Worm (Caenorhabditis elegans) whole organism, L1 larva: Measurements from ENCODE around the gene dap-3.

Source experiments
- C34B4.2 ChIP-seq: sonication (generic microtip); optimal IDR thresholded peaks from 2 replicates; lab custom pipeline; 2017; ENCODE audit warnings: mild to moderate bottlenecking, missing genetic modification characterization, missing compliant biosample characterization
- aly-2 ChIP-seq: fragments of 150-350 bp; optimal IDR thresholded peaks from 2 replicates; lab custom pipeline; 2014; ENCODE audit warnings: missing biosample characterization, missing genetic modification characterization
- ama-1 ChIP-seq: fragments of 150-350 bp; optimal IDR thresholded peaks from 2 replicates; lab custom pipeline; 2014
- blmp-1 ChIP-seq: fragments of 150-350 bp; optimal IDR thresholded peaks from 2 replicates; lab custom pipeline; 2014; ENCODE audit warnings: missing biosample characterization, missing genetic modification characterization
- ceh-63 ChIP-seq: fragments of 200-800 bp; sonication (Bioruptor generic); optimal IDR thresholded peaks from 2 replicates; lab custom pipeline; 2018; ENCODE audit warnings: mild to moderate bottlenecking, missing genetic modification characterization, missing compliant biosample characterization
- ceh-8 ChIP-seq: fragments of 200-800 bp; sonication (Bioruptor generic); optimal IDR thresholded peaks from 2 replicates; lab custom pipeline; 2018; ENCODE audit warnings: mild to moderate bottlenecking, missing genetic modification characterization, moderate library complexity, missing compliant biosample characterization
- ceh-82 ChIP-seq, 3 experiments: fragments of 150-350 bp in 1 of 3; sonication (generic microtip) in 2 of 3; optimal IDR thresholded peaks; 2 replicates each; lab custom pipeline; 2014 to 2017; ENCODE audit warnings: missing biosample characterization in 3 of 3, missing genetic modification characterization in 3 of 3
- ceh-88 ChIP-seq: fragments of 200-800 bp; sonication (Bioruptor generic); IDR thresholded peaks from 2 replicates; pipeline ENCODE4 v1.3.6; 2022; ENCODE audit warnings: missing genetic modification characterization, missing compliant biosample characterization
- dsc-1 ChIP-seq: sonication (generic microtip); optimal IDR thresholded peaks from 2 replicates; lab custom pipeline; 2016; ENCODE audit warnings: mild to moderate bottlenecking, missing genetic modification characterization, missing compliant biosample characterization
- efl-1 ChIP-seq, 4 experiments: fragments of 150-350 bp; optimal IDR thresholded peaks in 3 of 4; peaks in 1 of 4; 1 replicate in 1 of 4; 2 replicates in 3 of 4; lab custom pipeline; 2014; ENCODE audit warnings: missing biosample characterization in 2 of 4, missing genetic modification characterization in 2 of 4, missing genetic modification reagents in 2 of 4
- efl-3 ChIP-seq: fragments of 200-800 bp; sonication (Bioruptor generic); optimal IDR thresholded peaks from 2 replicates; lab custom pipeline; 2018; ENCODE audit warnings: mild to moderate bottlenecking, missing genetic modification characterization, missing compliant biosample characterization
- egl-13 ChIP-seq: sonication (generic microtip); optimal IDR thresholded peaks from 2 replicates; lab custom pipeline; 2016; ENCODE audit warnings: missing genotype, missing genetic modification reagents, missing genetic modification characterization, missing compliant biosample characterization
- elt-2 ChIP-seq: sonication (generic microtip); optimal IDR thresholded peaks from 2 replicates; lab custom pipeline; 2016; ENCODE audit warnings: missing genetic modification characterization, mild to moderate bottlenecking, inconsistent platforms, missing compliant biosample characterization, missing genetic modification reagents
- fkh-10 ChIP-seq: sonication (generic microtip); optimal IDR thresholded peaks from 2 replicates; lab custom pipeline; 2017; ENCODE audit warnings: missing biosample characterization, missing genetic modification reagents, missing genetic modification characterization
- fos-1 ChIP-seq: fragments of 150-350 bp; optimal IDR thresholded peaks from 2 replicates; lab custom pipeline; 2014; ENCODE audit warnings: missing biosample characterization, missing genetic modification characterization
- grh-1 ChIP-seq: fragments of 200-800 bp; sonication (Bioruptor generic); IDR thresholded peaks from 2 replicates; pipeline ENCODE4 v1.3.6; 2022; ENCODE audit warnings: missing genetic modification reagents, missing genetic modification characterization, missing compliant biosample characterization
- hlh-4 ChIP-seq: sonication (generic microtip); optimal IDR thresholded peaks from 2 replicates; lab custom pipeline; 2016; ENCODE audit warnings: mild to moderate bottlenecking, missing genetic modification characterization, missing compliant biosample characterization
- irx-1 ChIP-seq: sonication (generic microtip); optimal IDR thresholded peaks from 2 replicates; lab custom pipeline; 2016; ENCODE audit warnings: missing genetic modification characterization, missing compliant biosample characterization
- isw-1 ChIP-seq: fragments of 200-800 bp; sonication (Bioruptor generic); IDR thresholded peaks from 2 replicates; pipeline ENCODE4 v1.3.6; 2022; ENCODE audit warnings: missing genetic modification characterization, missing compliant biosample characterization
- lin-13 ChIP-seq: fragments of 150-350 bp; optimal IDR thresholded peaks from 2 replicates; lab custom pipeline; 2014; ENCODE audit warnings: missing biosample characterization, missing genetic modification reagents, missing genetic modification characterization
- lin-14 ChIP-seq: fragments of 200-800 bp; sonication (Bioruptor generic); optimal IDR thresholded peaks from 2 replicates; lab custom pipeline; 2018; ENCODE audit warnings: mild to moderate bottlenecking, missing genetic modification characterization, moderate library complexity, missing compliant biosample characterization
- lin-15B ChIP-seq: fragments of 150-350 bp; sonication (generic microtip); optimal IDR thresholded peaks from 3 replicates; lab custom pipeline; 2014; ENCODE audit warnings: missing biosample characterization, missing genetic modification characterization
- lir-3 ChIP-seq: sonication (generic microtip); optimal IDR thresholded peaks from 2 replicates; lab custom pipeline; 2016; ENCODE audit warnings: mild to moderate bottlenecking, missing genetic modification characterization, moderate library complexity, missing compliant biosample characterization; ENCODE audit not compliant: poor library complexity
- lsy-2 ChIP-seq, 2 experiments: fragments of 150-350 bp; optimal IDR thresholded peaks; 2 replicates each; lab custom pipeline; 2014; ENCODE audit warnings: missing biosample characterization in 2 of 2, missing genetic modification characterization in 2 of 2
- mef-2 ChIP-seq: fragments of 150-350 bp; optimal IDR thresholded peaks from 2 replicates; lab custom pipeline; 2014; ENCODE audit warnings: missing biosample characterization, missing genetic modification characterization
- mep-1 ChIP-seq: fragments of 150-350 bp; optimal IDR thresholded peaks from 2 replicates; lab custom pipeline; 2014; ENCODE audit warnings: missing biosample characterization, missing genetic modification characterization
- nhr-11 ChIP-seq: fragments of 150-350 bp; optimal IDR thresholded peaks from 2 replicates; lab custom pipeline; 2014; ENCODE audit warnings: missing biosample characterization, missing genetic modification characterization
- nhr-12 ChIP-seq: sonication (generic microtip); optimal IDR thresholded peaks from 2 replicates; lab custom pipeline; 2017; ENCODE audit warnings: missing biosample characterization, missing genetic modification characterization
- nhr-19 ChIP-seq: fragments of 200-800 bp; sonication (Bioruptor generic); conservative IDR thresholded peaks from 2 replicates; pipeline ENCODE4 v1.3.6; 2022; ENCODE audit warnings: missing genetic modification characterization, missing compliant biosample characterization
- nhr-20 ChIP-seq: sonication (generic microtip); optimal IDR thresholded peaks from 2 replicates; lab custom pipeline; 2016; ENCODE audit warnings: mild to moderate bottlenecking, missing genetic modification characterization, missing compliant biosample characterization
- nhr-237 ChIP-seq: fragments of 150-350 bp; optimal IDR thresholded peaks from 2 replicates; lab custom pipeline; 2014; ENCODE audit warnings: missing biosample characterization, missing genetic modification characterization
- nhr-28 ChIP-seq: fragments of 150-350 bp; optimal IDR thresholded peaks from 2 replicates; lab custom pipeline; 2014; ENCODE audit warnings: missing biosample characterization, missing genetic modification characterization
- nhr-77 ChIP-seq: fragments of 150-350 bp; optimal IDR thresholded peaks from 2 replicates; lab custom pipeline; 2014; ENCODE audit warnings: missing biosample characterization, missing genetic modification characterization
- nhr-85 ChIP-seq: sonication (generic microtip); peaks from one replicate; lab custom pipeline; 2016; ENCODE audit warnings: missing genetic modification characterization, inconsistent platforms, missing compliant biosample characterization
- pax-3 ChIP-seq: fragments of 200-800 bp; sonication (Bioruptor generic); optimal IDR thresholded peaks from 2 replicates; lab custom pipeline; 2018; ENCODE audit warnings: mild to moderate bottlenecking, missing genetic modification characterization, moderate library complexity, missing compliant biosample characterization
- pqm-1 ChIP-seq: sonication (generic microtip); optimal IDR thresholded peaks from 3 replicates; lab custom pipeline; 2017; ENCODE audit warnings: missing biosample characterization, missing genetic modification characterization
- skn-1 ChIP-seq: fragments of 150-350 bp; optimal IDR thresholded peaks from 2 replicates; lab custom pipeline; 2014; ENCODE audit warnings: missing biosample characterization, missing genetic modification characterization
- snpc-4 ChIP-seq: fragments of 150-350 bp; optimal IDR thresholded peaks from 2 replicates; lab custom pipeline; 2014; ENCODE audit warnings: missing biosample characterization, missing genetic modification characterization
- snu-23 ChIP-seq: sonication (generic microtip); optimal IDR thresholded peaks from 2 replicates; lab custom pipeline; 2016; ENCODE audit warnings: missing genetic modification characterization, missing compliant biosample characterization
- sptf-1 ChIP-seq: fragments of 150-350 bp; optimal IDR thresholded peaks from 2 replicates; lab custom pipeline; 2014; ENCODE audit warnings: missing biosample characterization, missing genetic modification characterization
- swsn-7 ChIP-seq: sonication (generic microtip); optimal IDR thresholded peaks from 2 replicates; lab custom pipeline; 2016; ENCODE audit warnings: missing genetic modification characterization, missing compliant biosample characterization
- tlp-1 ChIP-seq: fragments of 150-350 bp; optimal IDR thresholded peaks from 2 replicates; lab custom pipeline; 2014; ENCODE audit warnings: missing biosample characterization, missing genetic modification characterization
- unc-62 ChIP-seq: fragments of 150-350 bp; optimal IDR thresholded peaks from 2 replicates; lab custom pipeline; 2014; ENCODE audit warnings: missing biosample characterization, missing genetic modification reagents, missing genetic modification characterization
- unc-86 ChIP-seq: sonication (generic microtip); optimal IDR thresholded peaks from 2 replicates; lab custom pipeline; 2016; ENCODE audit warnings: missing genetic modification characterization, missing compliant biosample characterization
- unc-98 ChIP-seq: fragments of 200-800 bp; sonication (Bioruptor generic); IDR thresholded peaks from 2 replicates; pipeline ENCODE4 v1.3.6; 2022; ENCODE audit warnings: missing genetic modification characterization, missing compliant biosample characterization
- xbp-1 ChIP-seq: sonication (generic microtip); optimal IDR thresholded peaks from 2 replicates; lab custom pipeline; 2016; ENCODE audit warnings: missing genetic modification characterization, missing compliant biosample characterization
- zag-1 ChIP-seq: fragments of 150-350 bp; optimal IDR thresholded peaks from 2 replicates; lab custom pipeline; 2014; ENCODE audit warnings: missing biosample characterization, missing genetic modification characterization
- zip-4 ChIP-seq: fragments of 200-800 bp; sonication (Bioruptor generic); optimal IDR thresholded peaks from 2 replicates; lab custom pipeline; 2018; ENCODE audit warnings: mild to moderate bottlenecking, missing genetic modification characterization, moderate library complexity, missing compliant biosample characterization
- ztf-11 ChIP-seq, 2 experiments: sonication (generic microtip); optimal IDR thresholded peaks; 2 replicates each; lab custom pipeline; 2016 to 2017; ENCODE audit warnings: missing genetic modification characterization in 2 of 2, missing biosample characterization in 1 of 2, missing compliant biosample characterization in 1 of 2
- ztf-4 ChIP-seq: fragments of 150-350 bp; optimal IDR thresholded peaks from 2 replicates; lab custom pipeline; 2014; ENCODE audit warnings: missing biosample characterization, missing genetic modification characterization

dap-3 gene

ce11 chrII:10550173-10550572 is 30.8 kb upstream of the dap-3 start:
- TF ChIP-seq skn-1 (no peak), unc-86 (peak; percentile 4), snu-23 (GFP tag; lab: Kevin White, UChicago) (peak; percentile 10), ama-1 (lab: Kevin White, UChicago) (peak; percentile 21), fkh-10 (GFP tag; lab: Kevin White, UChicago) (peak; percentile 12), nhr-20 (tag; lab: Kevin White, UChicago) (no peak), ceh-82 (tag; optimal IDR thresholded peaks at IDR 0.05; lab: Kevin White, UChicago) (peak in 1 of 3 experiments; percentile 12), nhr-237 (no peak), lin-14 (GFP tag; lab: Kevin White, UChicago) (peak; percentile 57), nhr-85 (tag; lab: Kevin White, UChicago) (peak; percentile 15), lsy-2 (tag; optimal IDR thresholded peaks at IDR 0.05; lab: Kevin White, UChicago) (peak in 1 of 2 experiments; percentile 44), hlh-4 (tag; lab: Kevin White, UChicago) (no peak), sptf-1 (tag; lab: Kevin White, UChicago) (peak; percentile 94)

- no peak for TF ChIP-seq nhr-77 (tag; lab: Kevin White, UChicago)
- no peak for TF ChIP-seq efl-3 (GFP tag; lab: Kevin White, UChicago)
- no peak for TF ChIP-seq unc-62 (GFP tag; lab: Kevin White, UChicago)
- no peak for TF ChIP-seq isw-1 (GFP tag; lab: Robert Waterston, UW)
- no peak for TF ChIP-seq fos-1 (tag; lab: Kevin White, UChicago)
- no peak for TF ChIP-seq ceh-88 (GFP tag; lab: Robert Waterston, UW)
- TF ChIP-seq lin-13 (GFP tag; lab: Kevin White, UChicago) = no peak
- peak; percentile 5 for TF ChIP-seq xbp-1
- peak; percentile 63 for TF ChIP-seq ceh-8 (GFP tag; lab: Kevin White, UChicago)
- peak; percentile 57; the same call in 1 of the 2 replicates for TF ChIP-seq grh-1
- no peak for TF ChIP-seq ceh-82 (tag; optimal IDR thresholded peaks at IDR 0.05; lab: Kevin White, UChicago)
- TF ChIP-seq ztf-4 (tag; lab: Kevin White, UChicago) = peak; percentile 23
- TF ChIP-seq mep-1 (tag; lab: Kevin White, UChicago) = peak; percentile 54
- TF ChIP-seq nhr-12 (tag; lab: Kevin White, UChicago) = no peak
- peak; percentile 14 to 26 for TF ChIP-seq lsy-2 (tag; optimal IDR thresholded peaks at IDR 0.05; lab: Kevin White, UChicago)
- no peak for TF ChIP-seq hlh-4 (tag; lab: Kevin White, UChicago)
- TF ChIP-seq ceh-63 = no peak
- no peak for TF ChIP-seq lir-3 (tag; lab: Kevin White, UChicago)
- TF ChIP-seq efl-1 (optimal IDR thresholded peaks at IDR 0.05; lab: Kevin White, UChicago) = no peak
- peak in 1 of 2 experiments; percentile 16 for TF ChIP-seq efl-1 (GFP tag; optimal IDR thresholded peaks at IDR 0.05 in 1 of 2; lab: Kevin White, UChicago)
- no peak for TF ChIP-seq mef-2 (tag; lab: Kevin White, UChicago)
- no peak for TF ChIP-seq unc-98 (GFP tag; lab: Robert Waterston, UW)
- no peak for TF ChIP-seq C34B4.2
- TF ChIP-seq pax-3 (tag; lab: Kevin White, UChicago) = no peak
- peak; percentile 39 for TF ChIP-seq nhr-20 (tag; lab: Kevin White, UChicago)
- TF ChIP-seq nhr-11 (tag; lab: Kevin White, UChicago) = no peak
- no peak for TF ChIP-seq egl-13 (tag; lab: Kevin White, UChicago)
- no peak for TF ChIP-seq zip-4 (GFP tag; lab: Kevin White, UChicago)
- no peak for TF ChIP-seq aly-2 (tag; lab: Kevin White, UChicago)
- TF ChIP-seq ztf-11 (tag; optimal IDR thresholded peaks at IDR 0.05; lab: Kevin White, UChicago) = no peak
- no peak for TF ChIP-seq pqm-1
- TF ChIP-seq ama-1 (lab: Kevin White, UChicago) = peak; percentile 25
- no peak for TF ChIP-seq irx-1 (tag; lab: Kevin White, UChicago)
- no peak for TF ChIP-seq nhr-28 (tag; lab: Kevin White, UChicago)
- peak; percentile 32 for TF ChIP-seq dsc-1
- no peak for TF ChIP-seq tlp-1 (tag; lab: Kevin White, UChicago)
- TF ChIP-seq snu-23 (GFP tag; lab: Kevin White, UChicago) = peak; percentile 12
- TF ChIP-seq lin-15B = no peak
- peak; percentile 23 for TF ChIP-seq swsn-7
- peak; percentile 9 for TF ChIP-seq elt-2 (tag; lab: Kevin White, UChicago)
- no peak for TF ChIP-seq snpc-4 (tag; lab: Kevin White, UChicago)
- peak; percentile 28 for TF ChIP-seq blmp-1 (tag; lab: Kevin White, UChicago)
- 0 out of 2 replicates have a peak, but pooled peaks have one; percentile 19 for TF ChIP-seq nhr-19 (GFP tag; lab: Robert Waterston, UW)
- no peak for TF ChIP-seq zag-1 (tag; lab: Kevin White, UChicago)
Measured at ce11 chrII:10550872-10551647, 29.9 kb upstream of the dap-3 start.
